Worm (Caenorhabditis elegans) whole organism, late embryonic: ENCODE data around the gene R13D11.3.

Experiments used
- ceh-30 ChIP-seq: fragments of 150-350 bp; optimal IDR thresholded peaks from 2 replicates; lab custom pipeline; 2014; ENCODE audit warnings: missing biosample characterization, missing genetic modification characterization
- ceh-48 ChIP-seq: sonication (generic microtip); optimal IDR thresholded peaks from 2 replicates; lab custom pipeline; 2016; ENCODE audit warnings: missing genetic modification characterization, inconsistent platforms, missing compliant biosample characterization
- elt-2 ChIP-seq: sonication (generic microtip); optimal IDR thresholded peaks from 2 replicates; lab custom pipeline; 2016; ENCODE audit warnings: missing genetic modification reagents, missing genetic modification characterization, missing compliant biosample characterization
- tbx-7 ChIP-seq: sonication (generic microtip); optimal IDR thresholded peaks from 2 replicates; lab custom pipeline; 2016; ENCODE audit warnings: missing genotype, missing genetic modification characterization, missing compliant biosample characterization
- unc-55 ChIP-seq: sonication (generic microtip); optimal IDR thresholded peaks from 2 replicates; lab custom pipeline; 2017; ENCODE audit warnings: missing biosample characterization, missing genetic modification reagents, missing genetic modification characterization

DNA sequence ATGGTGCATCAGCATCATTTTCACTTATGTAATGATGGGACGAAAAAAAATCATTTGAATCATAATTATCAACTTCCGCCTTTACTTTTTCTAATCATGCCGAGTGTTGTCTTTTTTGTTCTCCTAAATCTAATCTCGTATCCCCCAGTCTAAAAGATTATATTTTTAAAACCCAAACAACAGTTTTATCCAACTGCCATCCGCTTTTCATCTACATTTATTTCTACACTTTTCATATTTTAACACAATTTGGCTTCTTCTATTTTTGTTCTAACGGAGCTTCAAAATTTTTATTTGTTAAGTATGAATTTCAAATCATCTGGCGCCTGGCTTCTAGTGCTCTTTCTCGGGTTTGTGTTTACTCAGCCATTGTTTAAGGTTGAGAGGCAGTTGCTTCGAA, 37.4 kb downstream of the R13D11.3 start, which contains the start of gene K09C6.3:
- TF ChIP-seq ceh-30 (tag; lab: Kevin White, UChicago) (no peak), unc-55 (GFP tag; lab: Kevin White, UChicago) (no peak), ceh-48 (tag; lab: Kevin White, UChicago) (no peak), tbx-7 (tag; lab: Kevin White, UChicago) (no peak), elt-2 (tag; lab: Kevin White, UChicago) (no peak)
